Fruit fly (Drosophila melanogaster): ENCODE results near the gene CG7565.

dm6 chr3L:8096106-8096558 is 4.5 kb upstream of the CG7565 start:
- TF ChIP-seq Sp1 (GFP tag; optimal IDR thresholded peaks at IDR 0.05) (peak; percentile 91), Hnf4 (GFP tag; optimal IDR thresholded peaks at IDR 0.05) (peak; percentile 83), Abd-B (GFP tag; optimal IDR thresholded peaks at IDR 0.05) (no peak), GATAd (GFP tag; optimal IDR thresholded peaks at IDR 0.05) (no peak), dsf (GFP tag; optimal IDR thresholded peaks at IDR 0.05; ENCODE audit: borderline replicate concordance) (no peak), N (GFP tag; optimal IDR thresholded peaks at IDR 0.05) (no peak), Hr78 (GFP tag; optimal IDR thresholded peaks at IDR 0.05) (no peak), psq (GFP tag; optimal IDR thresholded peaks at IDR 0.05) (peak; percentile 92), ey (GFP tag; optimal IDR thresholded peaks at IDR 0.05) (peak; percentile 79)

Data from whole organism, wandering third instar larva.